Worm (Caenorhabditis elegans) whole organism, L1 larva: ENCODE results near the gene ttm-2.

ENCODE experiments used
- C16A3.4 ChIP-seq: fragments of 150-350 bp; optimal IDR thresholded peaks from 2 replicates; lab custom pipeline; 2014; ENCODE audit warnings: missing biosample characterization, missing genetic modification characterization
- ama-1 ChIP-seq: fragments of 150-350 bp; optimal IDR thresholded peaks from 2 replicates; lab custom pipeline; 2014
- blmp-1 ChIP-seq: fragments of 150-350 bp; optimal IDR thresholded peaks from 2 replicates; lab custom pipeline; 2014; ENCODE audit warnings: missing biosample characterization, missing genetic modification characterization
- ceh-63 ChIP-seq: fragments of 200-800 bp; sonication (Bioruptor generic); optimal IDR thresholded peaks from 2 replicates; lab custom pipeline; 2018; ENCODE audit warnings: mild to moderate bottlenecking, missing genetic modification characterization, missing compliant biosample characterization
- ceh-8 ChIP-seq: fragments of 200-800 bp; sonication (Bioruptor generic); optimal IDR thresholded peaks from 2 replicates; lab custom pipeline; 2018; ENCODE audit warnings: mild to moderate bottlenecking, missing genetic modification characterization, moderate library complexity, missing compliant biosample characterization
- ceh-82 ChIP-seq, 3 experiments: fragments of 150-350 bp in 1 of 3; sonication (generic microtip) in 2 of 3; optimal IDR thresholded peaks; 2 replicates each; lab custom pipeline; 2014 to 2017; ENCODE audit warnings: missing biosample characterization in 3 of 3, missing genetic modification characterization in 3 of 3
- dpl-1 ChIP-seq, 3 experiments: fragments of 150-350 bp in 2 of 3; sonication (generic microtip) in 1 of 3; optimal IDR thresholded peaks; 2 replicates each; lab custom pipeline; 2014 to 2017; ENCODE audit warnings: missing biosample characterization in 3 of 3, missing genetic modification characterization in 3 of 3, missing genetic modification reagents in 3 of 3
- dsc-1 ChIP-seq: sonication (generic microtip); optimal IDR thresholded peaks from 2 replicates; lab custom pipeline; 2016; ENCODE audit warnings: mild to moderate bottlenecking, missing genetic modification characterization, missing compliant biosample characterization
- efl-1 ChIP-seq, 4 experiments: fragments of 150-350 bp; optimal IDR thresholded peaks in 3 of 4; peaks in 1 of 4; 1 replicate in 1 of 4; 2 replicates in 3 of 4; lab custom pipeline; 2014; ENCODE audit warnings: missing biosample characterization in 2 of 4, missing genetic modification characterization in 2 of 4, missing genetic modification reagents in 2 of 4
- egl-13 ChIP-seq: sonication (generic microtip); optimal IDR thresholded peaks from 2 replicates; lab custom pipeline; 2016; ENCODE audit warnings: missing genotype, missing genetic modification reagents, missing genetic modification characterization, missing compliant biosample characterization
- elt-2 ChIP-seq: sonication (generic microtip); optimal IDR thresholded peaks from 2 replicates; lab custom pipeline; 2016; ENCODE audit warnings: missing genetic modification characterization, mild to moderate bottlenecking, inconsistent platforms, missing compliant biosample characterization, missing genetic modification reagents
- elt-3 ChIP-seq, 6 experiments: fragments of 150-350 bp in 1 of 6; sonication (generic microtip); optimal IDR thresholded peaks; 2 replicates each; lab custom pipeline; 2017 to 2018; ENCODE audit warnings: missing biosample characterization in 6 of 6, missing genetic modification characterization in 6 of 6, inconsistent platforms in 1 of 6
- ets-5 ChIP-seq: fragments of 200-800 bp; sonication (Bioruptor generic); IDR thresholded peaks from 2 replicates; pipeline ENCODE4 v1.3.6; 2022; ENCODE audit warnings: missing genetic modification characterization, missing compliant biosample characterization
- fkh-8 ChIP-seq: sonication (generic microtip); optimal IDR thresholded peaks from 2 replicates; lab custom pipeline; 2016; ENCODE audit warnings: mild to moderate bottlenecking, missing genetic modification characterization, missing compliant biosample characterization
- fos-1 ChIP-seq: fragments of 150-350 bp; optimal IDR thresholded peaks from 2 replicates; lab custom pipeline; 2014; ENCODE audit warnings: missing biosample characterization, missing genetic modification characterization
- grh-1 ChIP-seq: fragments of 200-800 bp; sonication (Bioruptor generic); IDR thresholded peaks from 2 replicates; pipeline ENCODE4 v1.3.6; 2022; ENCODE audit warnings: missing genetic modification reagents, missing genetic modification characterization, missing compliant biosample characterization
- irx-1 ChIP-seq: sonication (generic microtip); optimal IDR thresholded peaks from 2 replicates; lab custom pipeline; 2016; ENCODE audit warnings: missing genetic modification characterization, missing compliant biosample characterization
- isw-1 ChIP-seq: fragments of 200-800 bp; sonication (Bioruptor generic); IDR thresholded peaks from 2 replicates; pipeline ENCODE4 v1.3.6; 2022; ENCODE audit warnings: missing genetic modification characterization, missing compliant biosample characterization
- lin-13 ChIP-seq: fragments of 150-350 bp; optimal IDR thresholded peaks from 2 replicates; lab custom pipeline; 2014; ENCODE audit warnings: missing biosample characterization, missing genetic modification reagents, missing genetic modification characterization
- lin-14 ChIP-seq: fragments of 200-800 bp; sonication (Bioruptor generic); optimal IDR thresholded peaks from 2 replicates; lab custom pipeline; 2018; ENCODE audit warnings: mild to moderate bottlenecking, missing genetic modification characterization, moderate library complexity, missing compliant biosample characterization
- lin-35 ChIP-seq, 2 experiments: fragments of 150-350 bp; optimal IDR thresholded peaks; 2 replicates each; lab custom pipeline; 2014; ENCODE audit warnings: missing biosample characterization in 2 of 2, missing genetic modification characterization in 2 of 2, missing genetic modification reagents in 2 of 2
- mdl-1 ChIP-seq, 2 experiments: fragments of 150-350 bp; optimal IDR thresholded peaks; 2 replicates each; lab custom pipeline; 2014 to 2017; ENCODE audit warnings: missing biosample characterization in 2 of 2, missing genetic modification characterization in 2 of 2, inconsistent platforms in 1 of 2
- mef-2 ChIP-seq: fragments of 150-350 bp; optimal IDR thresholded peaks from 2 replicates; lab custom pipeline; 2014; ENCODE audit warnings: missing biosample characterization, missing genetic modification characterization
- mep-1 ChIP-seq: fragments of 150-350 bp; optimal IDR thresholded peaks from 2 replicates; lab custom pipeline; 2014; ENCODE audit warnings: missing biosample characterization, missing genetic modification characterization
- nhr-12 ChIP-seq: sonication (generic microtip); optimal IDR thresholded peaks from 2 replicates; lab custom pipeline; 2017; ENCODE audit warnings: missing biosample characterization, missing genetic modification characterization
- nhr-20 ChIP-seq: sonication (generic microtip); optimal IDR thresholded peaks from 2 replicates; lab custom pipeline; 2016; ENCODE audit warnings: mild to moderate bottlenecking, missing genetic modification characterization, missing compliant biosample characterization
- nhr-237 ChIP-seq: fragments of 150-350 bp; optimal IDR thresholded peaks from 2 replicates; lab custom pipeline; 2014; ENCODE audit warnings: missing biosample characterization, missing genetic modification characterization
- nhr-28 ChIP-seq: fragments of 150-350 bp; optimal IDR thresholded peaks from 2 replicates; lab custom pipeline; 2014; ENCODE audit warnings: missing biosample characterization, missing genetic modification characterization
- nhr-76 ChIP-seq: sonication (generic microtip); optimal IDR thresholded peaks from 2 replicates; lab custom pipeline; 2017; ENCODE audit warnings: missing biosample characterization, missing genetic modification characterization
- nhr-85 ChIP-seq: sonication (generic microtip); peaks from one replicate; lab custom pipeline; 2016; ENCODE audit warnings: missing genetic modification characterization, inconsistent platforms, missing compliant biosample characterization
- nhr-90 ChIP-seq: sonication (generic microtip); optimal IDR thresholded peaks from 2 replicates; lab custom pipeline; 2016; ENCODE audit warnings: mild to moderate bottlenecking, missing genetic modification characterization, missing compliant biosample characterization; ENCODE audit not compliant: poor library complexity
- pag-3 ChIP-seq: sonication (generic microtip); optimal IDR thresholded peaks from 2 replicates; lab custom pipeline; 2017; ENCODE audit warnings: missing genetic modification characterization, mild to moderate bottlenecking, missing compliant biosample characterization, antibody characterized with exemption, borderline replicate concordance; ENCODE audit not compliant: insufficient read depth
- pqm-1 ChIP-seq: sonication (generic microtip); optimal IDR thresholded peaks from 3 replicates; lab custom pipeline; 2017; ENCODE audit warnings: missing biosample characterization, missing genetic modification characterization
- rnt-1 ChIP-seq: sonication (generic microtip); optimal IDR thresholded peaks from 2 replicates; lab custom pipeline; 2016; ENCODE audit warnings: mild to moderate bottlenecking, missing genetic modification characterization, moderate library complexity, missing compliant biosample characterization
- snpc-4 ChIP-seq: fragments of 150-350 bp; optimal IDR thresholded peaks from 2 replicates; lab custom pipeline; 2014; ENCODE audit warnings: missing biosample characterization, missing genetic modification characterization
- sptf-1 ChIP-seq: fragments of 150-350 bp; optimal IDR thresholded peaks from 2 replicates; lab custom pipeline; 2014; ENCODE audit warnings: missing biosample characterization, missing genetic modification characterization
- swsn-7 ChIP-seq: sonication (generic microtip); optimal IDR thresholded peaks from 2 replicates; lab custom pipeline; 2016; ENCODE audit warnings: missing genetic modification characterization, missing compliant biosample characterization
- unc-62 ChIP-seq: fragments of 150-350 bp; optimal IDR thresholded peaks from 2 replicates; lab custom pipeline; 2014; ENCODE audit warnings: missing biosample characterization, missing genetic modification reagents, missing genetic modification characterization
- unc-86 ChIP-seq: sonication (generic microtip); optimal IDR thresholded peaks from 2 replicates; lab custom pipeline; 2016; ENCODE audit warnings: missing genetic modification characterization, missing compliant biosample characterization
- unc-98 ChIP-seq: fragments of 200-800 bp; sonication (Bioruptor generic); IDR thresholded peaks from 2 replicates; pipeline ENCODE4 v1.3.6; 2022; ENCODE audit warnings: missing genetic modification characterization, missing compliant biosample characterization
- vab-15 ChIP-seq: sonication (generic microtip); optimal IDR thresholded peaks from 2 replicates; lab custom pipeline; 2017; ENCODE audit warnings: missing genotype, mild to moderate bottlenecking, missing genetic modification characterization, missing compliant biosample characterization
- xbp-1 ChIP-seq: sonication (generic microtip); optimal IDR thresholded peaks from 2 replicates; lab custom pipeline; 2016; ENCODE audit warnings: missing genetic modification characterization, missing compliant biosample characterization
- ztf-11 ChIP-seq, 2 experiments: sonication (generic microtip); optimal IDR thresholded peaks; 2 replicates each; lab custom pipeline; 2016 to 2017; ENCODE audit warnings: missing genetic modification characterization in 2 of 2, missing biosample characterization in 1 of 2, missing compliant biosample characterization in 1 of 2

Gene ttm-2

ce11 chrII:4769886-4770285 lies 3.7 kb upstream of the ttm-2 start:
- no peak for TF ChIP-seq ceh-82 (tag; optimal IDR thresholded peaks at IDR 0.05; lab: Kevin White, UChicago)
- no peak for TF ChIP-seq nhr-85 (tag; lab: Kevin White, UChicago)
- TF ChIP-seq grh-1 (GFP tag; lab: Robert Waterston, UW): no peak
- no peak for TF ChIP-seq swsn-7 (tag; lab: Kevin White, UChicago)
- TF ChIP-seq pqm-1 (tag; lab: Kevin White, UChicago): peak; percentile 82
- peak in 1 of 2 experiments; percentile 26 for TF ChIP-seq lin-35 (GFP tag; optimal IDR thresholded peaks at IDR 0.05; lab: Kevin White, UChicago)
- no peak for TF ChIP-seq vab-15 (tag; lab: Kevin White, UChicago)
- no peak for TF ChIP-seq ceh-8 (GFP tag; lab: Kevin White, UChicago)
- TF ChIP-seq elt-2 (tag; lab: Kevin White, UChicago): peak; percentile 99
- TF ChIP-seq nhr-28: no peak
- no peak for TF ChIP-seq rnt-1 (tag; lab: Kevin White, UChicago)
- TF ChIP-seq nhr-12 (tag; lab: Kevin White, UChicago): no peak
- TF ChIP-seq mef-2 (tag; lab: Kevin White, UChicago): no peak
- TF ChIP-seq isw-1 (GFP tag; lab: Robert Waterston, UW): no peak
- TF ChIP-seq unc-62 (GFP tag; lab: Kevin White, UChicago): no peak
- no peak for TF ChIP-seq nhr-237 (tag; lab: Kevin White, UChicago)
- TF ChIP-seq ama-1 (lab: Kevin White, UChicago): no peak
- TF ChIP-seq lin-14: peak; percentile 43
- TF ChIP-seq ztf-11 (tag; optimal IDR thresholded peaks at IDR 0.05; lab: Kevin White, UChicago): no peak
- TF ChIP-seq mep-1 (tag; lab: Kevin White, UChicago): no peak
- TF ChIP-seq nhr-76 (tag; lab: Kevin White, UChicago): no peak

ce11 chrII:4769096-4769495 lies 2.9 kb upstream of the ttm-2 start:
- TF ChIP-seq C16A3.4 (tag; lab: Kevin White, UChicago): peak; percentile 30
- TF ChIP-seq lin-14: peak; percentile 30
- TF ChIP-seq blmp-1 (tag; lab: Kevin White, UChicago): peak; percentile 84
- TF ChIP-seq efl-1 (optimal IDR thresholded peaks at IDR 0.05; lab: Kevin White, UChicago): no peak
- TF ChIP-seq efl-1 (GFP tag; optimal IDR thresholded peaks at IDR 0.05 in 1 of 2; lab: Kevin White, UChicago): peak in 1 of 2 experiments; percentile 73
- TF ChIP-seq nhr-85 (tag; lab: Kevin White, UChicago): peak; percentile 75
- TF ChIP-seq nhr-28: no peak
- peak in 1 of 6 experiments; percentile 84 for TF ChIP-seq elt-3 (tag; optimal IDR thresholded peaks at IDR 0.05; lab: Kevin White, UChicago)
- TF ChIP-seq elt-2 (tag; lab: Kevin White, UChicago): peak; percentile 91
- TF ChIP-seq nhr-76 (tag; lab: Kevin White, UChicago): no peak
- peak; percentile 4 for TF ChIP-seq nhr-90 (tag; lab: Kevin White, UChicago)
- TF ChIP-seq nhr-20 (tag; lab: Kevin White, UChicago): peak; percentile 39
- peak in 1 of 2 experiments; percentile 42 for TF ChIP-seq lin-35 (GFP tag; optimal IDR thresholded peaks at IDR 0.05; lab: Kevin White, UChicago)
- TF ChIP-seq irx-1 (tag; lab: Kevin White, UChicago): no peak

ce11 chrII:4767612-4768011 lies 1.4 kb upstream of the ttm-2 start:
- TF ChIP-seq lin-14 (peak; percentile 80), unc-86 (no peak), blmp-1 (tag; lab: Kevin White, UChicago) (peak; percentile 48), nhr-85 (tag; lab: Kevin White, UChicago) (peak; percentile 78), nhr-20 (tag; lab: Kevin White, UChicago) (peak; percentile 7), dpl-1 (GFP tag; optimal IDR thresholded peaks at IDR 0.05; lab: Kevin White, UChicago) (no peak), mep-1 (tag; lab: Kevin White, UChicago) (peak; percentile 3)
- TF ChIP-seq, all 84 proteins: peak for 5

- no peak for TF ChIP-seq fos-1
- TF ChIP-seq unc-98 (GFP tag; lab: Robert Waterston, UW): no peak
- TF ChIP-seq snpc-4 (tag; lab: Kevin White, UChicago): no peak
- peak; percentile 53 for TF ChIP-seq nhr-20 (tag; lab: Kevin White, UChicago)
- peak; percentile 32 for TF ChIP-seq fkh-8 (tag; lab: Kevin White, UChicago)
- TF ChIP-seq C16A3.4 (tag; lab: Kevin White, UChicago): no peak
- TF ChIP-seq ceh-63 (GFP tag; lab: Kevin White, UChicago): no peak
- peak in 1 of 2 experiments; percentile 32 for TF ChIP-seq lin-35 (GFP tag; optimal IDR thresholded peaks at IDR 0.05; lab: Kevin White, UChicago)
- TF ChIP-seq nhr-85 (tag; lab: Kevin White, UChicago): peak; percentile 84
- no peak for TF ChIP-seq mdl-1 (tag; optimal IDR thresholded peaks at IDR 0.05; lab: Kevin White, UChicago)
- TF ChIP-seq dsc-1 (tag; lab: Kevin White, UChicago): no peak
- peak; percentile 36 for TF ChIP-seq xbp-1
- no peak for TF ChIP-seq pag-3 (tag; lab: Kevin White, UChicago)
- TF ChIP-seq sptf-1 (tag; lab: Kevin White, UChicago): no peak
- TF ChIP-seq lin-13 (GFP tag; lab: Kevin White, UChicago): no peak
- TF ChIP-seq efl-1 (optimal IDR thresholded peaks at IDR 0.05; lab: Kevin White, UChicago): no peak
- TF ChIP-seq efl-1 (GFP tag; optimal IDR thresholded peaks at IDR 0.05 in 1 of 2; lab: Kevin White, UChicago): peak in 1 of 2 experiments; percentile 90
- peak in 1 of 6 experiments; percentile 69 for TF ChIP-seq elt-3 (tag; optimal IDR thresholded peaks at IDR 0.05; lab: Kevin White, UChicago)
- TF ChIP-seq ets-5: no peak
- TF ChIP-seq egl-13: no peak
- no peak for TF ChIP-seq mef-2 (tag; lab: Kevin White, UChicago)
These were observed 3.5 kb downstream of the ttm-2 start, which contains the start of gene F26G1.2 for ce11 chrII:4762574-4763285. Gene F26G1.2, plus strand, starts transcription at chrII:4763081.
